Fruit fly (Drosophila melanogaster): Measurements from ENCODE around the gene cic.

- no peak for TF ChIP-seq CG6792 (GFP tag; optimal IDR thresholded peaks at IDR 0.05)
- TF ChIP-seq CG3032 (tag; optimal IDR thresholded peaks at IDR 0.05) = no peak
- TF ChIP-seq dsx (GFP tag; optimal IDR thresholded peaks at IDR 0.05; ENCODE audit: poor library complexity, severe bottlenecking) = no peak
- no peak for TF ChIP-seq Ets96B (tag; optimal IDR thresholded peaks at IDR 0.05)
- no peak for TF ChIP-seq Gug (GFP tag; IDR thresholded peaks at IDR 0.05)
- TF ChIP-seq acj6 (GFP tag; optimal IDR thresholded peaks at IDR 0.05) = no peak
Measured at dm6 chr3R:20332688-20333087, 80.1 kb downstream of the cic start.
